Fruit fly (Drosophila melanogaster): ENCODE data around the gene CG9147.

Gene CG9147

DNA sequence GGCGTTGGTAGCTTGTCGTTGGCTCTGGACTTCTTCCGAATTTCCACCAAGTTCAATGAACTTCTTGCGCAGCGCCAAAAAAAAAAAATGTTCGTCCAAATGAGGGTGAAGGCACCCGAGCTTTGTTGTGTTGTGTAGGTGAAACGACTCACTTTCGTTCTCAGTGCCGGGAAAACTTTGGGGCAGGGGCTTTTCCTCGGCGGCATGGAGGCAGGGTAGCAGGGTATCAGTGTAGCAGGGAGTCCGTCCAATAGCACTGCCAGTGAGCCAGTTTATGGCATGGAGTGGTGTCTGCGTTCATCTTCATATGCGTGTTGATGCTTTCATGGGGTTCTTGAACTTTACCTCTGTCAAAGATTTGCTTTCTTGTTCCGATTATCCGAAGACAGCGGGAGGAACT is 8.5 kb downstream of the CG9147 start:
- no peak for TF ChIP-seq CG7045 (GFP tag; optimal IDR thresholded peaks at IDR 0.05)
- no peak for TF ChIP-seq ovo (GFP tag; optimal IDR thresholded peaks at IDR 0.05)
- TF ChIP-seq pad (GFP tag; optimal IDR thresholded peaks at IDR 0.05) = no peak
- no peak for TF ChIP-seq CG1620 (GFP tag; optimal IDR thresholded peaks at IDR 0.05)
- TF ChIP-seq toe (GFP tag; optimal IDR thresholded peaks at IDR 0.05) = no peak
- no peak for TF ChIP-seq kay (GFP tag; ENCODE audit: borderline replicate concordance)
- no peak for TF ChIP-seq Hr96 (GFP tag; optimal IDR thresholded peaks at IDR 0.05)
- TF ChIP-seq CG33017 (tag; optimal IDR thresholded peaks at IDR 0.05) = no peak

DNA sequence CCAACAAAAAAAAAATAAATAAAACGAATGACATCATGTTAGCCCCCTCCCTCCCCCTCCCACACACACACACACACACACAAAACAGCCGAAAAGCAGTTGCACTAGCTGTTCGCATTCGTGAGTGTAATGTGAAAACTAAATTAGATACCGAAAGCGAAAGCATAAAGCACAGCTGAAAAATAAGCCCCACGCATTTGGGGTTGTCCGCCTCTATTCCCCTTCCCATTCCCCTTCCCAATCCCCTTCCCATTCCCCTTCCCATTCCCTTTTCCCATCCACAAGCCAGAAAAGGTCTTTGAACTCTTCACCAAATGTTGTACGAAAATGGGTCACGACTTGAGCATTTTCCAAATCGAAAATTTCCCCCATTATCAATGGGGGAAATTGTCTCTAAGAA is 9.5 kb downstream of the CG9147 start:
- TF ChIP-seq pad (GFP tag; optimal IDR thresholded peaks at IDR 0.05) (no peak), CG5204 (GFP tag; optimal IDR thresholded peaks at IDR 0.05) (no peak), bab1 (GFP tag; optimal IDR thresholded peaks at IDR 0.05) (no peak), CG7045 (GFP tag; optimal IDR thresholded peaks at IDR 0.05) (no peak), Mnt (GFP tag; optimal IDR thresholded peaks at IDR 0.05) (no peak), CG33017 (tag; optimal IDR thresholded peaks at IDR 0.05) (no peak), cnc (optimal IDR thresholded peaks at IDR 0.05) (no peak), CG14711 (tag; optimal IDR thresholded peaks at IDR 0.05) (no peak), CG7101 (tag; optimal IDR thresholded peaks at IDR 0.05) (no peak), cic (GFP tag; optimal IDR thresholded peaks at IDR 0.05) (no peak), toe (GFP tag; optimal IDR thresholded peaks at IDR 0.05) (no peak), Hr96 (GFP tag; optimal IDR thresholded peaks at IDR 0.05) (no peak), ovo (GFP tag; optimal IDR thresholded peaks at IDR 0.05) (no peak)

DNA sequence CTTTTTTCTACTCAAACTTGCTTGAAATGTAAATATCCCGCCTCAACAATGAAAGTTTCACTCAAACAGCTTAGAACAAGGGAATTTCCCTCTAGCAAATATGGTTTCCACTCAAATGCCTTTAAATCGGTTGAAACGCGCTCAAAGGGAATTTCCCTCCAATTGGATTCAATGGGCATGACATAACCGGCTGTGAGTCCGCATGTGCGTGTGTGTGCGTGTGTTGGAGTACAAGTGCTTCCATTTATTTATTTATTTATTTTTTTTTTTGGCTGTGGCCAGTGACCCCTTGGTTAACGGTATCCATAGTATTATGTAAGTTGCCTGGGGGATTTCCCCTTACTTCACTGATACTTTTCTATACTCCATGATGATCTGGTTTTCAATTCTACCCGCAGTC is 10.3 kb downstream of the CG9147 start:
- no peak for TF ChIP-seq CG1620 (GFP tag; optimal IDR thresholded peaks at IDR 0.05)
- no peak for TF ChIP-seq CG7045 (GFP tag; optimal IDR thresholded peaks at IDR 0.05)
- no peak for TF ChIP-seq tj (GFP tag; optimal IDR thresholded peaks at IDR 0.05)
- no peak for TF ChIP-seq CG11617 (GFP tag; optimal IDR thresholded peaks at IDR 0.05)
- no peak for TF ChIP-seq Hr96 (GFP tag; optimal IDR thresholded peaks at IDR 0.05)
- TF ChIP-seq cic (GFP tag; optimal IDR thresholded peaks at IDR 0.05) = no peak
- TF ChIP-seq CG33017 (tag; optimal IDR thresholded peaks at IDR 0.05) = no peak
- no peak for TF ChIP-seq pad (GFP tag; optimal IDR thresholded peaks at IDR 0.05)
- TF ChIP-seq CG14711 (tag; optimal IDR thresholded peaks at IDR 0.05) = no peak
- TF ChIP-seq bab1 (GFP tag; optimal IDR thresholded peaks at IDR 0.05) = no peak
- no peak for TF ChIP-seq Mnt (GFP tag; optimal IDR thresholded peaks at IDR 0.05)
- TF ChIP-seq ovo (GFP tag; optimal IDR thresholded peaks at IDR 0.05) = no peak
- no peak for TF ChIP-seq Crg-1 (GFP tag; optimal IDR thresholded peaks at IDR 0.05)
- TF ChIP-seq CG7101 (tag; optimal IDR thresholded peaks at IDR 0.05) = no peak
- no peak for TF ChIP-seq cnc (optimal IDR thresholded peaks at IDR 0.05)

DNA sequence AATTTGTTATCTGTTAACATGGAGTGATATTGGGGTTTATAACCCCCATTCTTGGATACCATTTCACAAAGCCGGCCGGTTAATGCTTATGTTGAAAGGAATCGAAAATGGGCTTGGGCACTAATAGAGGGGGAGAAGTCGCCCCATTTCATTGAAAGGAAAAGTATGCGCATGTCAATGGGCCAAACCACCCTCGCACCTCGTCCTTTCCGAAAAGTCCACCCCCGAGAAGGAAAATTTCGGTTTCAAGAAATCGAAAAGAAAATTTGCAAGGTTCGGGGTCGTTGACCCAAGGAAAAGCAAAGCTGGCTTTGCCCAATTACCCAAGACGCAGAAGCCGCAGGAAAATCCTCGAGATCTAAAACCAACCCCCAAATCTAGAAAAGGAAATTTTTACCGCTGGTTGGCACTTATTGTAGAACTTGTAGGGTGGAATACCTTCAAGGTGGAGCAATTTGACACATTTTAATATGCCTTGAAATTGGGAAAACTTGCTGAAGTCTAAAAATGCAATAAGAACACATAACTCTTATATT is 11.1 kb downstream of the CG9147 start:
- no peak for TF ChIP-seq pad (GFP tag; optimal IDR thresholded peaks at IDR 0.05)
- no peak for TF ChIP-seq cic (GFP tag; optimal IDR thresholded peaks at IDR 0.05)
- TF ChIP-seq ovo (GFP tag; optimal IDR thresholded peaks at IDR 0.05) = no peak
- TF ChIP-seq Hr96 (GFP tag; optimal IDR thresholded peaks at IDR 0.05) = no peak
- no peak for TF ChIP-seq CG11617 (GFP tag; optimal IDR thresholded peaks at IDR 0.05)
- no peak for TF ChIP-seq CG33017 (tag; optimal IDR thresholded peaks at IDR 0.05)
- no peak for TF ChIP-seq CG1620 (GFP tag; optimal IDR thresholded peaks at IDR 0.05)
- TF ChIP-seq Crg-1 (GFP tag; optimal IDR thresholded peaks at IDR 0.05) = no peak
- TF ChIP-seq CG7101 (tag; optimal IDR thresholded peaks at IDR 0.05) = no peak
- no peak for TF ChIP-seq bab1 (GFP tag; optimal IDR thresholded peaks at IDR 0.05)
- no peak for TF ChIP-seq cnc (optimal IDR thresholded peaks at IDR 0.05)
- TF ChIP-seq CG14711 (tag; optimal IDR thresholded peaks at IDR 0.05) = no peak
- TF ChIP-seq CG12768 (GFP tag; optimal IDR thresholded peaks at IDR 0.05) = no peak
- TF ChIP-seq Clk (GFP tag; optimal IDR thresholded peaks at IDR 0.05) = no peak
- TF ChIP-seq CG7045 (GFP tag; optimal IDR thresholded peaks at IDR 0.05) = no peak
- TF ChIP-seq Mnt (GFP tag; optimal IDR thresholded peaks at IDR 0.05) = no peak
- TF ChIP-seq kay (GFP tag; ENCODE audit: borderline replicate concordance) = no peak
- TF ChIP-seq toe (GFP tag; optimal IDR thresholded peaks at IDR 0.05) = no peak
- no peak for TF ChIP-seq CG5204 (GFP tag; optimal IDR thresholded peaks at IDR 0.05)
- no peak for TF ChIP-seq tj (GFP tag; optimal IDR thresholded peaks at IDR 0.05)

DNA sequence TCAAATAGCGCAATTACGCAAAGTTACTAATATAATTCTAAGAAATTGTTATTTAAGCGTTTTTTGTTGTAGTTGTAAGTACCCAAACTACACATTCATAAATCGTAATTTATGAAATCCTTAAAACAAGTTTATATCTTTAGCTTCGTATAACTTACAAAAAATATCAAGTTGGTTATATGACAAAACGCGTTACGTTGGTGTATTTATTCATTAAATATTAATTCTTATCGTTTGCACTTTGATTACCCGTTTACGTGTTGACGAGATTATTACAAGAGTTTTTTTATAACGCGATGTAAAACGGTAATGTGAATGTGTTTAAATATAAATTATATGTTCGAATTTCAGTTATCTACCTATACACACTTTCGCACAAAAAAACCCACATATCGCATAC is 11.8 kb downstream of the CG9147 start:
- TF ChIP-seq Clk (GFP tag; optimal IDR thresholded peaks at IDR 0.05) (no peak), kay (GFP tag; ENCODE audit: borderline replicate concordance) (peak; percentile 98), ovo (GFP tag; optimal IDR thresholded peaks at IDR 0.05) (no peak), CG1620 (GFP tag; optimal IDR thresholded peaks at IDR 0.05) (no peak), CG14711 (tag; optimal IDR thresholded peaks at IDR 0.05) (no peak), cnc (optimal IDR thresholded peaks at IDR 0.05) (no peak)

DNA sequence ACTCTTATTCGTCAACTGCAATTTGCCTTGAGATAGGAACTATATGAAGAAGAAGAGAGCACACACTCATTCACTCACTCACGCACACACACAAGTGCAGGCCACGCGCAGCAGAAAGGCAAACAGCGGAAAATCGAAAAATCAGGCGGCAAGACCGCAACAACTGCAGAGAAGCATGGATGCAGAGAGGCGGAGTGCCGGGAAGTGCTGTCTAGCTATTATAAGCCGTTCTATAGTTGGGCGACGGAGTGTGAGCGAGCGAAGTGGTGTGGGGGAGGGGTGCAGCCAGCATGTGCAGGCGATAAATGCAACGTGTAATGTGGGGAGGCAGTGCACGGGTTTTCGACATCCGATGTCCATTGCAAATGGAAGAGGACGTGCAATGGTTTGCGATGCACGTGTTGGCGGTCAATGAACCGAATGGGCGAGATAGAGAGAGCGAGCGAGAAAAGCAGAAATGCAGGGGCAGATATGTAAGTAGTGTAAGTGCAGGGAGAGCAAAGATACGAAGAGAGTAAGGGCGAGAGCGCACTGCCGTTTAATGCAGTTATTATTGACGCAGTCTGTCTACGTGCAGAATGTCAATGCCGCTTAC is 13.1 kb downstream of the CG9147 start:
- TF ChIP-seq Hr96 (GFP tag; optimal IDR thresholded peaks at IDR 0.05) (no peak), Crg-1 (GFP tag; optimal IDR thresholded peaks at IDR 0.05) (peak; percentile 81), CG7045 (GFP tag; optimal IDR thresholded peaks at IDR 0.05) (peak; percentile 13), CG14711 (tag; optimal IDR thresholded peaks at IDR 0.05) (peak; percentile 18), toe (GFP tag; optimal IDR thresholded peaks at IDR 0.05) (peak; percentile 68), ovo (GFP tag; optimal IDR thresholded peaks at IDR 0.05) (peak; percentile 88), pad (GFP tag; optimal IDR thresholded peaks at IDR 0.05) (peak; percentile 86), kay (GFP tag; ENCODE audit: borderline replicate concordance) (peak; percentile 99), CG11617 (GFP tag; optimal IDR thresholded peaks at IDR 0.05) (peak; percentile 48), bab1 (GFP tag; optimal IDR thresholded peaks at IDR 0.05) (peak; percentile 5), CG7101 (tag; optimal IDR thresholded peaks at IDR 0.05) (peak; percentile 40), cnc (optimal IDR thresholded peaks at IDR 0.05) (peak in 1 of 2 experiments; percentile 90), CG1620 (GFP tag; optimal IDR thresholded peaks at IDR 0.05) (peak; percentile 31), CG12768 (GFP tag; optimal IDR thresholded peaks at IDR 0.05) (peak; percentile 91), CG33017 (tag; optimal IDR thresholded peaks at IDR 0.05) (peak; percentile 55), tj (GFP tag; optimal IDR thresholded peaks at IDR 0.05) (peak; percentile 100), Clk (GFP tag; optimal IDR thresholded peaks at IDR 0.05) (peak; percentile 91), cic (GFP tag; optimal IDR thresholded peaks at IDR 0.05) (peak; percentile 100), Mnt (GFP tag; optimal IDR thresholded peaks at IDR 0.05) (peak; percentile 99), CG5204 (GFP tag; optimal IDR thresholded peaks at IDR 0.05) (no peak)
